Worm (Caenorhabditis elegans): ENCODE data around the gene srz-66.

ce11 chrV:17178457-17178856, 11.1 kb upstream of the srz-66 start, which contains the start of gene srh-174:
- no peak for TF ChIP-seq lsy-2 (tag; optimal IDR thresholded peaks at IDR 0.05)
- TF ChIP-seq mab-5 (tag; optimal IDR thresholded peaks at IDR 0.05) = no peak
- no peak for TF ChIP-seq mls-2 (tag; optimal IDR thresholded peaks at IDR 0.05)
- TF ChIP-seq nhr-2 (tag; optimal IDR thresholded peaks at IDR 0.05) = no peak
- no peak for TF ChIP-seq ham-2 (GFP tag; optimal IDR thresholded peaks at IDR 0.05)
- TF ChIP-seq nhr-237 (tag; optimal IDR thresholded peaks at IDR 0.05) = no peak
- no peak for TF ChIP-seq ztf-11 (tag; optimal IDR thresholded peaks at IDR 0.05)
- no peak for TF ChIP-seq pha-4 (tag; optimal IDR thresholded peaks at IDR 0.05)
- TF ChIP-seq blmp-1 (tag; optimal IDR thresholded peaks at IDR 0.05) = no peak
